Fruit fly (Drosophila melanogaster) whole organism, prepupa: ENCODE results near the gene CG42727.

ENCODE experiments used
- Blimp-1 ChIP-seq: fragments of 200-800 bp; sonication (Bioruptor generic); optimal IDR thresholded peaks from 3 replicates; lab custom pipeline; 2017; ENCODE audit warnings: missing biosample characterization, missing genetic modification characterization, mild to moderate bottlenecking, moderate library complexity, missing genetic modification reagents
- CG10631 ChIP-seq: fragments of 200-800 bp; sonication (Bioruptor generic); optimal IDR thresholded peaks from 2 replicates; lab custom pipeline; 2016; ENCODE audit warnings: missing biosample characterization, missing genetic modification characterization
- CG10669 ChIP-seq: fragments of 200-800 bp; sonication (Bioruptor generic); optimal IDR thresholded peaks from 3 replicates; lab custom pipeline; 2018; ENCODE audit warnings: missing biosample characterization, mild to moderate bottlenecking, missing genetic modification characterization, moderate library complexity
- CG11762 ChIP-seq: fragments of 200-800 bp; sonication (Bioruptor generic); optimal IDR thresholded peaks from 3 replicates; lab custom pipeline; 2016; ENCODE audit warnings: missing biosample characterization, missing genetic modification characterization; ENCODE audit not compliant: insufficient read depth
- CG15336 ChIP-seq: fragments of 200-800 bp; sonication (Bioruptor generic); IDR thresholded peaks from 2 replicates; pipeline ENCODE4 v1.3.6; 2022; ENCODE audit warnings: missing biosample characterization, missing genetic modification characterization
- CG16779 ChIP-seq: fragments of 200-800 bp; sonication (Bioruptor generic); optimal IDR thresholded peaks from 3 replicates; lab custom pipeline; 2017; ENCODE audit warnings: missing biosample characterization, mild to moderate bottlenecking, missing genetic modification characterization
- CG3032 ChIP-seq: fragments of 200-800 bp; optimal IDR thresholded peaks from 2 replicates; lab custom pipeline; 2019; ENCODE audit warnings: missing biosample characterization, mild to moderate bottlenecking, missing genetic modification characterization, moderate library complexity
- CG31627 ChIP-seq: fragments of 200-800 bp; sonication (Bioruptor generic); optimal IDR thresholded peaks from 3 replicates; lab custom pipeline; 2016; ENCODE audit warnings: missing biosample characterization, missing genetic modification characterization
- CG32006 ChIP-seq: fragments of 200-800 bp; sonication (Bioruptor generic); optimal IDR thresholded peaks from 3 replicates; lab custom pipeline; 2017; ENCODE audit warnings: missing biosample characterization, mild to moderate bottlenecking, missing genetic modification characterization
- CG34406 ChIP-seq: fragments of 200-800 bp; sonication (Bioruptor generic); optimal IDR thresholded peaks from 3 replicates; lab custom pipeline; 2016; ENCODE audit warnings: missing biosample characterization, missing genetic modification characterization
- CG3919 ChIP-seq: fragments of 200-800 bp; sonication (Bioruptor generic); optimal IDR thresholded peaks from 3 replicates; lab custom pipeline; 2016; ENCODE audit warnings: missing biosample characterization, missing genetic modification characterization
- CG4318 ChIP-seq: fragments of 200-800 bp; sonication (Bioruptor generic); optimal IDR thresholded peaks from 3 replicates; lab custom pipeline; 2017; ENCODE audit warnings: missing biosample characterization, mild to moderate bottlenecking, missing genetic modification characterization
- CG6276 ChIP-seq: fragments of 200-800 bp; sonication (Bioruptor generic); optimal IDR thresholded peaks from 2 replicates; lab custom pipeline; 2017; ENCODE audit warnings: missing biosample characterization, mild to moderate bottlenecking, missing genetic modification characterization
- CG6808 ChIP-seq: fragments of 200-800 bp; sonication (Bioruptor generic); optimal IDR thresholded peaks from 3 replicates; lab custom pipeline; 2017; ENCODE audit warnings: missing biosample characterization, missing genetic modification characterization, mild to moderate bottlenecking, moderate library complexity, missing genetic modification reagents
- CG6854 ChIP-seq: fragments of 200-800 bp; sonication (Bioruptor generic); optimal IDR thresholded peaks from 2 replicates; lab custom pipeline; 2017; ENCODE audit warnings: missing biosample characterization, mild to moderate bottlenecking, missing genetic modification characterization
- CG8319 ChIP-seq: fragments of 200-800 bp; sonication (Bioruptor generic); optimal IDR thresholded peaks from 3 replicates; lab custom pipeline; 2016; ENCODE audit warnings: missing biosample characterization, missing genetic modification characterization
- CG9139 ChIP-seq: fragments of 200-800 bp; sonication (Bioruptor generic); optimal IDR thresholded peaks from 3 replicates; lab custom pipeline; 2017; ENCODE audit warnings: missing biosample characterization, mild to moderate bottlenecking, missing genetic modification characterization
- Eip75B ChIP-seq: fragments of 200-800 bp; sonication (Bioruptor generic); optimal IDR thresholded peaks from 3 replicates; lab custom pipeline; 2016; ENCODE audit warnings: missing biosample characterization, missing genetic modification characterization
- Eip78C ChIP-seq: fragments of 200-800 bp; sonication (Bioruptor generic); peaks from one replicate; lab custom pipeline; 2016; ENCODE audit warnings: missing biosample characterization, missing genetic modification characterization
- Eip93F ChIP-seq: fragments of 200-800 bp; sonication (Bioruptor generic); optimal IDR thresholded peaks from 2 replicates; lab custom pipeline; 2016; ENCODE audit warnings: missing biosample characterization, mild to moderate bottlenecking, missing genetic modification characterization
- Gug ChIP-seq: fragments of 200-800 bp; sonication (Bioruptor generic); IDR thresholded peaks from 2 replicates; pipeline ENCODE4 v1.3.6; 2022; ENCODE audit warnings: missing biosample characterization, missing genetic modification characterization
- Hr38 ChIP-seq: sonication (Bioruptor generic); optimal IDR thresholded peaks from 2 replicates; lab custom pipeline; 2016; ENCODE audit warnings: missing biosample characterization, missing genetic modification characterization
- Hr39 ChIP-seq: fragments of 200-800 bp; sonication (Bioruptor generic); optimal IDR thresholded peaks from 2 replicates; lab custom pipeline; 2016; ENCODE audit warnings: missing biosample characterization, missing genetic modification characterization
- Hr4 ChIP-seq: fragments of 200-800 bp; sonication (Bioruptor generic); optimal IDR thresholded peaks from 3 replicates; lab custom pipeline; 2016; ENCODE audit warnings: missing biosample characterization, missing genetic modification characterization
- OdsH ChIP-seq: fragments of 200-800 bp; sonication (Bioruptor generic); optimal IDR thresholded peaks from 3 replicates; lab custom pipeline; 2016; ENCODE audit warnings: missing biosample characterization, missing genetic modification characterization
- Smox ChIP-seq: fragments of 200-800 bp; sonication (Bioruptor generic); optimal IDR thresholded peaks from 3 replicates; lab custom pipeline; 2016; ENCODE audit warnings: missing biosample characterization, missing genetic modification characterization
- cyc ChIP-seq: fragments of 200-800 bp; sonication (Bioruptor generic); optimal IDR thresholded peaks from 3 replicates; lab custom pipeline; 2016; ENCODE audit warnings: missing biosample characterization, missing genetic modification characterization
- eg ChIP-seq: fragments of 200-800 bp; sonication (Bioruptor generic); IDR thresholded peaks from 3 replicates; pipeline ENCODE4 v1.3.6; 2022; ENCODE audit warnings: missing biosample characterization, missing genetic modification characterization
- esn ChIP-seq: fragments of 200-800 bp; sonication (Bioruptor generic); optimal IDR thresholded peaks from 2 replicates; lab custom pipeline; 2016; ENCODE audit warnings: missing biosample characterization, mild to moderate bottlenecking, missing genetic modification characterization, moderate library complexity
- fkh ChIP-seq: fragments of 200-800 bp; sonication (Bioruptor generic); optimal IDR thresholded peaks from 3 replicates; lab custom pipeline; 2017; ENCODE audit warnings: missing biosample characterization, mild to moderate bottlenecking, missing genetic modification characterization, moderate library complexity
- lz ChIP-seq: fragments of 200-800 bp; sonication (Bioruptor generic); optimal IDR thresholded peaks from 3 replicates; lab custom pipeline; 2016; ENCODE audit warnings: missing biosample characterization, missing genetic modification characterization
- pdm3 ChIP-seq: fragments of 200-800 bp; sonication (Bioruptor generic); optimal IDR thresholded peaks from 3 replicates; lab custom pipeline; 2016; ENCODE audit warnings: missing biosample characterization, missing genetic modification characterization
- spab ChIP-seq: fragments of 200-800 bp; sonication (Bioruptor generic); optimal IDR thresholded peaks from 2 replicates; lab custom pipeline; 2017; ENCODE audit warnings: missing biosample characterization, mild to moderate bottlenecking, missing genetic modification characterization, missing genetic modification reagents
- topi ChIP-seq: fragments of 200-800 bp; sonication (Bioruptor generic); optimal IDR thresholded peaks from 3 replicates; lab custom pipeline; 2016; ENCODE audit warnings: missing biosample characterization, missing genetic modification characterization

The CG42727 gene

dm6 chr3R:15382851-15383250 lies 35.0 kb downstream of the CG42727 start, which contains the start of gene h-cup:
h-cup (minus strand) TSS chr3R:15382951.
- no peak for TF ChIP-seq CG32006 (GFP tag; lab: Kevin White, UChicago)
- no peak for TF ChIP-seq lz (GFP tag; lab: Kevin White, UChicago)
- no peak for TF ChIP-seq CG6854
- no peak for TF ChIP-seq CG31627
- TF ChIP-seq CG10631 (GFP tag; lab: Kevin White, UChicago) = no peak
- TF ChIP-seq CG9139 = no peak
- no peak for TF ChIP-seq CG3032 (tag; lab: Kevin White, UChicago)
- no peak for TF ChIP-seq fkh (GFP tag; lab: Kevin White, UChicago)
- no peak for TF ChIP-seq Eip78C (GFP tag; lab: Kevin White, UChicago)
- TF ChIP-seq CG6808 (GFP tag; lab: Kevin White, UChicago) = no peak
- no peak for TF ChIP-seq cyc
- TF ChIP-seq Eip93F (GFP tag; lab: Kevin White, UChicago) = no peak
- no peak for TF ChIP-seq Eip75B (GFP tag; lab: Kevin White, UChicago)
- no peak for TF ChIP-seq CG4318
- no peak for TF ChIP-seq OdsH (GFP tag; lab: Kevin White, UChicago)
- no peak for TF ChIP-seq topi (GFP tag; lab: Kevin White, UChicago)
- no peak for TF ChIP-seq CG10669 (GFP tag; lab: Kevin White, UChicago)
- no peak for TF ChIP-seq spab
- no peak for TF ChIP-seq pdm3 (GFP tag; lab: Kevin White, UChicago)
- no peak for TF ChIP-seq Gug (GFP tag; lab: Robert Waterston, UW)
- TF ChIP-seq, all 60 proteins: peak for 0

dm6 chr3R:15393206-15393805 lies 45.5 kb downstream of the CG42727 start:
- TF ChIP-seq CG11762 (GFP tag; lab: Kevin White, UChicago) (no peak), Blimp-1 (no peak), fkh (GFP tag; lab: Kevin White, UChicago) (no peak), CG16779 (tag; lab: Kevin White, UChicago) (no peak), OdsH (GFP tag; lab: Kevin White, UChicago) (no peak), CG6276 (no peak), CG34406 (GFP tag; lab: Kevin White, UChicago) (no peak), esn (GFP tag; lab: Kevin White, UChicago) (no peak), CG15336 (GFP tag; lab: Robert Waterston, UW) (no peak), eg (GFP tag; lab: Robert Waterston, UW) (no peak), Hr38 (no peak), Hr39 (GFP tag; lab: Kevin White, UChicago) (no peak), CG3919 (GFP tag; lab: Kevin White, UChicago) (no peak), spab (no peak), CG10669 (GFP tag; lab: Kevin White, UChicago) (no peak), Eip93F (GFP tag; lab: Kevin White, UChicago) (no peak), pdm3 (GFP tag; lab: Kevin White, UChicago) (no peak), Smox (GFP tag; lab: Kevin White, UChicago) (no peak), Hr4 (GFP tag; lab: Kevin White, UChicago) (no peak), CG8319 (GFP tag; lab: Kevin White, UChicago) (no peak)
- TF ChIP-seq, all 60 proteins: peak for 0
